Fruit fly (Drosophila melanogaster) whole organism, embryonic: ENCODE measurements around the gene gfzf.

Experiments
- CG2199 ChIP-seq: fragments of 200-800 bp; sonication (Bioruptor generic); IDR thresholded peaks from 3 replicates; pipeline ENCODE4 v1.3.6; 2022; ENCODE audit warnings: missing biosample characterization, missing genetic modification characterization
- CG33557 ChIP-seq: fragments of 200-800 bp; sonication (Bioruptor generic); optimal IDR thresholded peaks from 2 replicates; lab custom pipeline; 2019; ENCODE audit warnings: missing biosample characterization, mild to moderate bottlenecking, missing genetic modification characterization, moderate library complexity
- CG6654 ChIP-seq: fragments of 200-800 bp; sonication (Bioruptor generic); optimal IDR thresholded peaks from 2 replicates; lab custom pipeline; 2017; ENCODE audit warnings: missing biosample characterization, mild to moderate bottlenecking, missing genetic modification characterization
- CG7786 ChIP-seq: fragments of 200-800 bp; sonication (Bioruptor generic); optimal IDR thresholded peaks from 2 replicates; lab custom pipeline; 2016; ENCODE audit warnings: missing biosample characterization, missing genetic modification characterization
- Optix ChIP-seq: fragments of 200-800 bp; sonication (Bioruptor generic); IDR thresholded peaks from 3 replicates; pipeline ENCODE4 v1.3.6; 2022; ENCODE audit warnings: missing biosample characterization, missing genetic modification characterization
- hbn ChIP-seq: fragments of 200-800 bp; sonication (Bioruptor generic); IDR thresholded peaks from 2 replicates; pipeline ENCODE4 v1.3.6; 2022; ENCODE audit warnings: missing biosample characterization, missing genetic modification characterization; ENCODE audit not compliant: partially characterized antibody

DNA sequence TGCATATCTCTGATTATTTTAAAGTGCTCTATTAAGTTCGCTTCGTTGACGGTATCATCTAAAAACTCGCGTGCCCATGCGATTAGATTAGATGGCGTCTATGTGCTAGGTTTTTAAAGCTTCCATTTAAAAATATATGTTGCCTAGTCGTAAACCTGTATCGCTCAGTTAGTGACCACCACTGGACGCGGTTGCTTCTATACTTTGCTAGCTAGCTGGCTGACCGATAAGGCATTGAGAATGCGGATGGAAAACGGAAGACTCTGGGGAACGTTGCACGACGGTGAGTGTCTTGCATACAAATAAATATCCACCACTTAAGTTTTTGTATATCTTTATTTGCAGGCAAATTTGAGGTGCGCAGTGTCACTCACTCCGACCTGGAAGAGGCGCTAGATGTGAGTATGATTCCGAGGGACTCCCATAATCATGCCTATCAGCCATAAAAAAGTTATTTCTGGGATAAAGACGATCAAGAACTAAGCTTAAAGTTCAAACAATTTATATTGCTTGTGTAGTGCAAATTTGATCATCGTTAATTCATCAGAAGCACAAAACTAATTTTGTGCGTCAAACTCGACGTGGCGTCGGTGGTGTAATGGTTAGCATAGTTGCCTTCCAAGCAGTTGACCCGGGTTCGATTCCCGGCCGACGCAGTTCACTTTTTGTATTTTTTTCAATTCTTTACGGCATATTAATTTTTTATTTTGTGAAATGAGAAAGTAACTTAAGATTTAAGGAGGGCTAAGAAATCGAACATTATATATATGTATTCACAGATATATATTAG is 21.3 kb downstream of the gfzf start, which contains the start of gene CG31248:
- no peak for TF ChIP-seq Optix (GFP tag; lab: Robert Waterston, UW)
- TF ChIP-seq CG7786: no peak
- TF ChIP-seq CG6654: no peak
- peak; percentile 30; the same call in 1 of the 2 replicates for TF ChIP-seq hbn (GFP tag; lab: Robert Waterston, UW)
- no peak for TF ChIP-seq CG33557 (GFP tag; lab: Kevin White, UChicago)
- TF ChIP-seq CG2199: no peak
